Worm (Caenorhabditis elegans) whole organism, late embryonic: ENCODE results near the gene hot-7.

Source experiments
- C38D4.7 ChIP-seq: fragments of 200-800 bp; sonication (Bioruptor generic); optimal IDR thresholded peaks from 2 replicates; lab custom pipeline; 2018; ENCODE audit warnings: mild to moderate bottlenecking, missing genetic modification characterization, moderate library complexity, missing compliant biosample characterization
- T23F11.4 ChIP-seq: fragments of 200-800 bp; sonication (Bioruptor generic); optimal IDR thresholded peaks from 2 replicates; lab custom pipeline; 2018; ENCODE audit warnings: mild to moderate bottlenecking, missing genetic modification characterization, missing compliant biosample characterization
- ceh-19 ChIP-seq: fragments of 200-800 bp; sonication (Bioruptor generic); optimal IDR thresholded peaks from 2 replicates; lab custom pipeline; 2018; ENCODE audit warnings: mild to moderate bottlenecking, missing genetic modification characterization, missing compliant biosample characterization
- ceh-2 ChIP-seq: sonication (generic microtip); optimal IDR thresholded peaks from 2 replicates; lab custom pipeline; 2016; ENCODE audit warnings: missing genotype, missing genetic modification characterization, missing compliant biosample characterization
- ceh-22 ChIP-seq: sonication (generic microtip); optimal IDR thresholded peaks from 2 replicates; lab custom pipeline; 2017; ENCODE audit warnings: missing biosample characterization, missing genetic modification characterization
- ceh-34 ChIP-seq: sonication (generic microtip); optimal IDR thresholded peaks from 2 replicates; lab custom pipeline; 2016; ENCODE audit warnings: mild to moderate bottlenecking, missing genetic modification characterization, missing compliant biosample characterization
- ceh-48 ChIP-seq: sonication (generic microtip); optimal IDR thresholded peaks from 2 replicates; lab custom pipeline; 2016; ENCODE audit warnings: missing genetic modification characterization, inconsistent platforms, missing compliant biosample characterization
- ceh-9 ChIP-seq: sonication (generic microtip); optimal IDR thresholded peaks from 2 replicates; lab custom pipeline; 2016; ENCODE audit warnings: mild to moderate bottlenecking, missing genetic modification characterization, inconsistent platforms, missing compliant biosample characterization
- che-1 ChIP-seq: sonication (generic microtip); optimal IDR thresholded peaks from 2 replicates; lab custom pipeline; 2016; ENCODE audit warnings: mild to moderate bottlenecking, missing genetic modification characterization, missing compliant biosample characterization
- dmd-4 ChIP-seq: sonication (generic microtip); optimal IDR thresholded peaks from 2 replicates; lab custom pipeline; 2016; ENCODE audit warnings: borderline replicate concordance, missing genetic modification characterization, missing compliant biosample characterization
- dve-1 ChIP-seq: sonication (generic microtip); optimal IDR thresholded peaks from 2 replicates; lab custom pipeline; 2017; ENCODE audit warnings: antibody characterized with exemption, mild to moderate bottlenecking, missing genetic modification characterization, missing compliant biosample characterization
- elt-2 ChIP-seq: sonication (generic microtip); optimal IDR thresholded peaks from 2 replicates; lab custom pipeline; 2016; ENCODE audit warnings: missing genetic modification reagents, missing genetic modification characterization, missing compliant biosample characterization
- elt-4 ChIP-seq: sonication (generic microtip); optimal IDR thresholded peaks from 2 replicates; lab custom pipeline; 2016; ENCODE audit warnings: missing genetic modification characterization, missing compliant biosample characterization
- fax-1 ChIP-seq: sonication (generic microtip); optimal IDR thresholded peaks from 2 replicates; lab custom pipeline; 2016; ENCODE audit warnings: missing genotype, missing genetic modification characterization, missing compliant biosample characterization
- fkh-10 ChIP-seq: fragments of 150-350 bp; optimal IDR thresholded peaks from 2 replicates; lab custom pipeline; 2014; ENCODE audit warnings: missing biosample characterization, missing genetic modification reagents, missing genetic modification characterization
- fkh-6 ChIP-seq: sonication (generic microtip); optimal IDR thresholded peaks from 2 replicates; lab custom pipeline; 2016; ENCODE audit warnings: missing genetic modification characterization, missing compliant biosample characterization
- gmeb-2 ChIP-seq: sonication (generic microtip); optimal IDR thresholded peaks from 2 replicates; lab custom pipeline; 2016; ENCODE audit warnings: missing genetic modification characterization, inconsistent platforms, missing compliant biosample characterization
- hlh-8 ChIP-seq: sonication (generic microtip); optimal IDR thresholded peaks from 2 replicates; lab custom pipeline; 2016; ENCODE audit warnings: missing genotype, missing genetic modification characterization, missing compliant biosample characterization
- lin-11 ChIP-seq: fragments of 200-800 bp; sonication (Bioruptor generic); optimal IDR thresholded peaks from 2 replicates; lab custom pipeline; 2018; ENCODE audit warnings: mild to moderate bottlenecking, missing genetic modification characterization, missing compliant biosample characterization
- mec-3 ChIP-seq: sonication (generic microtip); optimal IDR thresholded peaks from 2 replicates; lab custom pipeline; 2016; ENCODE audit warnings: borderline replicate concordance, missing genetic modification characterization, missing compliant biosample characterization
- nhr-11 ChIP-seq: fragments of 150-350 bp; optimal IDR thresholded peaks from 2 replicates; lab custom pipeline; 2014; ENCODE audit warnings: missing biosample characterization, missing genetic modification characterization
- npax-4 ChIP-seq: sonication (generic microtip); optimal IDR thresholded peaks from 2 replicates; lab custom pipeline; 2016; ENCODE audit warnings: missing genetic modification characterization, missing compliant biosample characterization
- odd-2 ChIP-seq: sonication (generic microtip); optimal IDR thresholded peaks from 2 replicates; lab custom pipeline; 2017; ENCODE audit warnings: antibody characterized with exemption, mild to moderate bottlenecking, missing genetic modification characterization, missing compliant biosample characterization
- ref-2 ChIP-seq: sonication (generic microtip); optimal IDR thresholded peaks from 2 replicates; lab custom pipeline; 2016; ENCODE audit warnings: missing genetic modification characterization, missing compliant biosample characterization
- rnt-1 ChIP-seq: sonication (generic microtip); optimal IDR thresholded peaks from 2 replicates; lab custom pipeline; 2016; ENCODE audit warnings: missing genetic modification characterization, missing compliant biosample characterization
- sdc-2 ChIP-seq: sonication (generic microtip); optimal IDR thresholded peaks from 2 replicates; lab custom pipeline; 2016; ENCODE audit warnings: missing genotype, missing genetic modification characterization, missing compliant biosample characterization
- sox-4 ChIP-seq: sonication (generic microtip); optimal IDR thresholded peaks from 2 replicates; lab custom pipeline; 2017; ENCODE audit warnings: mild to moderate bottlenecking, missing genetic modification characterization, inconsistent platforms, missing compliant biosample characterization
- syd-9 ChIP-seq: sonication (generic microtip); optimal IDR thresholded peaks from 2 replicates; lab custom pipeline; 2016; ENCODE audit warnings: mild to moderate bottlenecking, missing genetic modification characterization, moderate library complexity, missing compliant biosample characterization
- ttx-3 ChIP-seq: sonication (generic microtip); optimal IDR thresholded peaks from 2 replicates; lab custom pipeline; 2016; ENCODE audit warnings: missing genetic modification reagents, missing genetic modification characterization, missing compliant biosample characterization
- unc-3 ChIP-seq, 2 experiments: fragments of 200-800 bp in 1 of 2; sonication (Bioruptor generic) in 1 of 2; sonication (generic microtip) in 1 of 2; conservative IDR thresholded peaks in 1 of 2; optimal IDR thresholded peaks in 1 of 2; 2 replicates each; pipeline versions ENCODE4 v1.3.6 to Lab custom; 2016 to 2022; ENCODE audit warnings: missing compliant biosample characterization in 2 of 2, missing genetic modification characterization in 2 of 2, missing genetic modification reagents in 1 of 2
- unc-55 ChIP-seq: sonication (generic microtip); optimal IDR thresholded peaks from 2 replicates; lab custom pipeline; 2017; ENCODE audit warnings: missing biosample characterization, missing genetic modification reagents, missing genetic modification characterization
- unc-86 ChIP-seq: sonication (generic microtip); optimal IDR thresholded peaks from 2 replicates; lab custom pipeline; 2016; ENCODE audit warnings: missing genetic modification characterization, missing compliant biosample characterization
- zip-5 ChIP-seq: sonication (generic microtip); optimal IDR thresholded peaks from 2 replicates; lab custom pipeline; 2016; ENCODE audit warnings: missing genetic modification characterization, missing compliant biosample characterization

hot-7 gene

ce11 chrII:14233879-14234278, 22.7 kb downstream of the hot-7 start, which contains the start of gene men-1:
Gene men-1 (minus strand): TSS chrII:14234120.
- TF ChIP-seq ref-2 (tag; lab: Kevin White, UChicago) (no peak), ceh-48 (tag; lab: Kevin White, UChicago) (peak; percentile 35), unc-55 (no peak), unc-3 (GFP tag; conservative IDR thresholded peaks at IDR 0.05; lab: Robert Waterston, UW) (no peak), unc-3 (tag; optimal IDR thresholded peaks at IDR 0.05; lab: Kevin White, UChicago) (no peak), unc-86 (no peak)

ce11 chrII:14234375-14235102, 23.3 kb downstream of the hot-7 start:
- TF ChIP-seq elt-2 (tag; lab: Kevin White, UChicago) (no peak), fkh-6 (tag; lab: Kevin White, UChicago) (no peak), che-1 (tag; lab: Kevin White, UChicago) (no peak), ceh-34 (tag; lab: Kevin White, UChicago) (no peak), ceh-48 (tag; lab: Kevin White, UChicago) (no peak), rnt-1 (tag; lab: Kevin White, UChicago) (no peak), dmd-4 (no peak), lin-11 (tag; lab: Kevin White, UChicago) (no peak), unc-55 (no peak), ceh-19 (no peak), T23F11.4 (GFP tag; lab: Kevin White, UChicago) (no peak), ttx-3 (tag; lab: Kevin White, UChicago) (no peak)

- no peak for TF ChIP-seq lin-11 (tag; lab: Kevin White, UChicago)
These were observed 25.4 kb downstream of the hot-7 start for ce11 chrII:14236569-14236968.

ce11 chrII:14237245-14237806, 26.1 kb downstream of the hot-7 start:
- peak; percentile 17 for TF ChIP-seq sdc-2
- no peak for TF ChIP-seq elt-4 (tag; lab: Kevin White, UChicago)

- TF ChIP-seq mec-3 (tag; lab: Kevin White, UChicago): no peak
- TF ChIP-seq elt-4 (tag; lab: Kevin White, UChicago): peak; percentile 83
- TF ChIP-seq, all 69 proteins: peak for 1
These were observed 28.7 kb downstream of the hot-7 start for ce11 chrII:14239924-14240323.

- no peak for TF ChIP-seq syd-9 (tag; lab: Kevin White, UChicago)
- no peak for TF ChIP-seq ceh-22 (tag; lab: Kevin White, UChicago)
- no peak for TF ChIP-seq che-1 (tag; lab: Kevin White, UChicago)
- no peak for TF ChIP-seq ceh-2 (tag; lab: Kevin White, UChicago)
- no peak for TF ChIP-seq sox-4 (tag; lab: Kevin White, UChicago)
- TF ChIP-seq npax-4 (tag; lab: Kevin White, UChicago): no peak
- TF ChIP-seq gmeb-2 (tag; lab: Kevin White, UChicago): no peak
- no peak for TF ChIP-seq fkh-10
- no peak for TF ChIP-seq zip-5 (tag; lab: Kevin White, UChicago)
- no peak for TF ChIP-seq ceh-9 (tag; lab: Kevin White, UChicago)
- no peak for TF ChIP-seq hlh-8 (tag; lab: Kevin White, UChicago)
- no peak for TF ChIP-seq T23F11.4 (GFP tag; lab: Kevin White, UChicago)
- TF ChIP-seq dve-1 (tag; lab: Kevin White, UChicago): no peak
- no peak for TF ChIP-seq C38D4.7 (GFP tag; lab: Kevin White, UChicago)
- TF ChIP-seq fax-1: no peak
- no peak for TF ChIP-seq odd-2
- no peak for TF ChIP-seq nhr-11
These were observed 31.0 kb downstream of the hot-7 start for ce11 chrII:14242259-14242658.
